Fruit fly (Drosophila melanogaster): ENCODE measurements around the gene CG17258.

Gene CG17258

dm6 chr2L:3041918-3042615 is 6.9 kb upstream of the CG17258 start, which contains the start of gene CG17261:
TSS of gene CG17261 (plus strand) at chr2L:3042551.
- TF ChIP-seq chn (GFP tag; optimal IDR thresholded peaks at IDR 0.05) (no peak), CG7556 (GFP tag; optimal IDR thresholded peaks at IDR 0.05) (peak; percentile 37), dm (GFP tag; optimal IDR thresholded peaks at IDR 0.05) (peak; percentile 21), org-1 (GFP tag; optimal IDR thresholded peaks at IDR 0.05) (peak; percentile 4), CG17802 (tag; optimal IDR thresholded peaks at IDR 0.05) (no peak), CG3065 (GFP tag; optimal IDR thresholded peaks at IDR 0.05) (no peak), Sry-δ (GFP tag; optimal IDR thresholded peaks at IDR 0.05) (no peak), ems (GFP tag; optimal IDR thresholded peaks at IDR 0.05) (peak; percentile 23), CG3281 (GFP tag; optimal IDR thresholded peaks at IDR 0.05) (no peak), Ssrp (tag; optimal IDR thresholded peaks at IDR 0.05) (no peak), CG2202 (tag; optimal IDR thresholded peaks at IDR 0.05) (no peak), gro (GFP tag; optimal IDR thresholded peaks at IDR 0.05) (peak; percentile 90), lmd (GFP tag; IDR thresholded peaks at IDR 0.05) (peak; percentile 24; the same call in 1 of the 2 replicates), slou (GFP tag; optimal IDR thresholded peaks at IDR 0.05) (no peak), gfzf (GFP tag; optimal IDR thresholded peaks at IDR 0.05) (no peak), chinmo (GFP tag; IDR thresholded peaks at IDR 0.05; ENCODE audit: partially characterized antibody) (peak; percentile 76; the same call in 3 of the 4 replicates), CG17568 (GFP tag; optimal IDR thresholded peaks at IDR 0.05) (peak; percentile 4), esg (GFP tag; conservative IDR thresholded peaks at IDR 0.05) (no peak), CG12769 (tag; optimal IDR thresholded peaks at IDR 0.05) (peak; percentile 70), CG43689 (GFP tag; IDR thresholded peaks at IDR 0.05) (no peak), CG10267 (tag; optimal IDR thresholded peaks at IDR 0.05) (no peak), CG8924 (tag; optimal IDR thresholded peaks at IDR 0.05) (peak; percentile 50), Dref (GFP tag; IDR thresholded peaks at IDR 0.05) (no peak), schlank (tag; optimal IDR thresholded peaks at IDR 0.05) (peak; percentile 65), CG17385 (GFP tag; optimal IDR thresholded peaks at IDR 0.05) (peak; percentile 44), D19A (tag; optimal IDR thresholded peaks at IDR 0.05) (peak; percentile 96), CG8359 (GFP tag; optimal IDR thresholded peaks at IDR 0.05; ENCODE audit: borderline replicate concordance) (no peak), HLH54F (GFP tag; optimal IDR thresholded peaks at IDR 0.05) (peak; percentile 37), zfh2 (GFP tag; optimal IDR thresholded peaks at IDR 0.05) (peak; percentile 34), sug (tag; optimal IDR thresholded peaks at IDR 0.05) (peak; percentile 93), Stat92E (GFP tag; optimal IDR thresholded peaks at IDR 0.05) (no peak), pan (optimal IDR thresholded peaks at IDR 0.05) (no peak), pan (GFP tag; optimal IDR thresholded peaks at IDR 0.05 in 1 of 2, IDR thresholded peaks at IDR 0.05 in 1 of 2) (peak in 1 of 2 experiments; percentile 31), pb (GFP tag; optimal IDR thresholded peaks at IDR 0.05) (no peak), Myb (GFP tag; optimal IDR thresholded peaks at IDR 0.05) (peak; percentile 31), scrt (GFP tag; optimal IDR thresholded peaks at IDR 0.05) (no peak), CG14965 (GFP tag; optimal IDR thresholded peaks at IDR 0.05; ENCODE audit: borderline replicate concordance) (no peak), CG2875 (GFP tag; optimal IDR thresholded peaks at IDR 0.05) (no peak), CG18476 (GFP tag; optimal IDR thresholded peaks at IDR 0.05) (no peak), yki (optimal IDR thresholded peaks at IDR 0.05) (no peak), slp2 (GFP tag; optimal IDR thresholded peaks at IDR 0.05) (no peak), CG8290 (GFP tag; optimal IDR thresholded peaks at IDR 0.05) (no peak), CG8290 (tag; optimal IDR thresholded peaks at IDR 0.05) (peak in 1 of 2 experiments; percentile 70), fd64A (GFP tag; optimal IDR thresholded peaks at IDR 0.05) (no peak), CG6654 (GFP tag; optimal IDR thresholded peaks at IDR 0.05) (no peak), twi (tag; optimal IDR thresholded peaks at IDR 0.05) (no peak), H2.0 (GFP tag; IDR thresholded peaks at IDR 0.05) (0 out of 2 replicates have a peak, but pooled peaks have one; percentile 14), CG2120 (GFP tag; optimal IDR thresholded peaks at IDR 0.05) (peak; percentile 86), Optix (GFP tag; IDR thresholded peaks at IDR 0.05) (no peak), Sox100B (GFP tag; optimal IDR thresholded peaks at IDR 0.05) (no peak)
